Fruit fly (Drosophila melanogaster): Measurements from ENCODE around the gene CG32119.

Gene CG32119

dm6 chr3L:13244181-13244580 is 4.3 kb downstream of the CG32119 start (continued):
- 0 out of 2 replicates have a peak, but pooled peaks have one; percentile 20 for TF ChIP-seq Rfx (GFP tag; IDR thresholded peaks at IDR 0.05)
- no peak for TF ChIP-seq sim (GFP tag; IDR thresholded peaks at IDR 0.05)
- no peak for TF ChIP-seq Hmr (GFP tag; optimal IDR thresholded peaks at IDR 0.05)
- TF ChIP-seq otp (GFP tag; IDR thresholded peaks at IDR 0.05), result no peak
- TF ChIP-seq CG18476 (GFP tag; optimal IDR thresholded peaks at IDR 0.05), result no peak
- TF ChIP-seq CG11560 (tag; IDR thresholded peaks at IDR 0.05), result no peak
- TF ChIP-seq CG12236 (GFP tag; optimal IDR thresholded peaks at IDR 0.05), result no peak
- no peak for TF ChIP-seq gce (GFP tag; IDR thresholded peaks at IDR 0.05)
- no peak for TF ChIP-seq ken (GFP tag; IDR thresholded peaks at IDR 0.05)
- no peak for TF ChIP-seq NK7.1 (GFP tag; optimal IDR thresholded peaks at IDR 0.05)
- TF ChIP-seq Mes4 (GFP tag; optimal IDR thresholded peaks at IDR 0.05), result no peak
- TF ChIP-seq CG9727 (GFP tag; optimal IDR thresholded peaks at IDR 0.05), result no peak
- no peak for TF ChIP-seq Vsx1 (GFP tag; optimal IDR thresholded peaks at IDR 0.05)
- TF ChIP-seq hbn (GFP tag; IDR thresholded peaks at IDR 0.05; ENCODE audit: partially characterized antibody), result no peak
- TF ChIP-seq CG13775 (GFP tag; optimal IDR thresholded peaks at IDR 0.05), result no peak
- no peak for TF ChIP-seq wek (GFP tag; optimal IDR thresholded peaks at IDR 0.05)
- TF ChIP-seq lab (GFP tag; optimal IDR thresholded peaks at IDR 0.05), result peak; percentile 30
- no peak for TF ChIP-seq stwl (tag; optimal IDR thresholded peaks at IDR 0.05)
- peak; percentile 19 for TF ChIP-seq CG1603 (tag; optimal IDR thresholded peaks at IDR 0.05)
- no peak for TF ChIP-seq zf30C (GFP tag; optimal IDR thresholded peaks at IDR 0.05)
- TF ChIP-seq CG7987 (GFP tag; optimal IDR thresholded peaks at IDR 0.05), result no peak
- no peak for TF ChIP-seq CG3065 (GFP tag; optimal IDR thresholded peaks at IDR 0.05)
- no peak for TF ChIP-seq CG8290 (GFP tag; optimal IDR thresholded peaks at IDR 0.05)
- TF ChIP-seq CG8290 (tag; optimal IDR thresholded peaks at IDR 0.05), result no peak
- TF ChIP-seq dmrt11E (tag; optimal IDR thresholded peaks at IDR 0.05), result no peak
- peak; percentile 2 for TF ChIP-seq zfh2 (GFP tag; optimal IDR thresholded peaks at IDR 0.05)
- no peak for TF ChIP-seq pros (GFP tag; optimal IDR thresholded peaks at IDR 0.05)
- TF ChIP-seq Hr39 (optimal IDR thresholded peaks at IDR 0.05), result no peak
- no peak for TF ChIP-seq CG16779 (GFP tag; IDR thresholded peaks at IDR 0.05)
- TF ChIP-seq Pdp1 (GFP tag; optimal IDR thresholded peaks at IDR 0.05), result no peak
- peak; percentile 1 for TF ChIP-seq CG9817 (tag; optimal IDR thresholded peaks at IDR 0.05)
- no peak for TF ChIP-seq CG4730 (GFP tag; IDR thresholded peaks at IDR 0.05)
- no peak for TF ChIP-seq Chrac-16 (GFP tag; optimal IDR thresholded peaks at IDR 0.05)
- TF ChIP-seq CG10431 (GFP tag; optimal IDR thresholded peaks at IDR 0.05), result no peak
- TF ChIP-seq schlank (tag; optimal IDR thresholded peaks at IDR 0.05), result no peak
- no peak for TF ChIP-seq CG32767 (GFP tag; IDR thresholded peaks at IDR 0.05)
- no peak for TF ChIP-seq Xrp1 (GFP tag; IDR thresholded peaks at IDR 0.05)
- no peak for TF ChIP-seq scrt (GFP tag; optimal IDR thresholded peaks at IDR 0.05)
- no peak for TF ChIP-seq D (optimal IDR thresholded peaks at IDR 0.05)
- TF ChIP-seq D (GFP tag; optimal IDR thresholded peaks at IDR 0.05), result no peak
- TF ChIP-seq Oaz (GFP tag; IDR thresholded peaks at IDR 0.05), result no peak
- no peak for TF ChIP-seq chm (GFP tag; IDR thresholded peaks at IDR 0.05)
- TF ChIP-seq grau (tag; optimal IDR thresholded peaks at IDR 0.05), result peak; percentile 30
- no peak for TF ChIP-seq Dip3 (GFP tag; optimal IDR thresholded peaks at IDR 0.05)
- TF ChIP-seq al (GFP tag; IDR thresholded peaks at IDR 0.05), result 0 out of 2 replicates have a peak, but pooled peaks have one; percentile 20
- peak; percentile 25 for TF ChIP-seq CG18599 (GFP tag; optimal IDR thresholded peaks at IDR 0.05)
- peak; percentile 88 for TF ChIP-seq Ets65A (GFP tag)
- TF ChIP-seq prd (optimal IDR thresholded peaks at IDR 0.05), result no peak
- TF ChIP-seq prd (GFP tag; IDR thresholded peaks at IDR 0.05), result 0 out of 3 replicates have a peak, but pooled peaks have one; percentile 20
- peak; percentile 21 for TF ChIP-seq CG12769 (tag; optimal IDR thresholded peaks at IDR 0.05)
- no peak for TF ChIP-seq CG34224 (GFP tag; IDR thresholded peaks at IDR 0.05; ENCODE audit: partially characterized antibody)
- no peak for TF ChIP-seq CG10462 (GFP tag; optimal IDR thresholded peaks at IDR 0.05)
- no peak for TF ChIP-seq run (tag; optimal IDR thresholded peaks at IDR 0.05)

All from whole organism, embryonic.